Worm (Caenorhabditis elegans): ENCODE results near the gene C16A3.6.

C16A3.6 gene

DNA sequence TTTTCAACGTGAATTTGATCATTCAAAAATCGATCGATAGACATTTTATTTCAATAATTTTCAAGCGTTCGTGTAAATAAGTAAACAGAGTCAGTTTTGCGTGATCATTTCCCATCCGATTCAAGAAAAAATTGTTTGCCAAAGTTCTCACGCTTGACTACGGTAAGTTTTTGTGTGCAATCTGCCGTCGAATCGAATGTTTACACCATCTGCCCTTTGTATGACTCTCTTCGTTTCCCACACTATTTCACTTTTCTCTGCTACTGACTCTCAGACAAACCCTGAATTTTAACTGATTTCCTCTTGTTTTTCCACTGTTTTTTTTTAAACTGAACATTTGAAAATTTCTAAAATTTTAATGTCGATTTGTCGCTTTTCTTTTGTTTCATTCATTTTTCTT is 34.3 kb upstream of the C16A3.6 start (continued):
- TF ChIP-seq Y22D7AL.16 (tag; optimal IDR thresholded peaks at IDR 0.05) (no peak), ceh-48 (tag; optimal IDR thresholded peaks at IDR 0.05) (peak; percentile 16), ztf-16 (tag; optimal IDR thresholded peaks at IDR 0.05) (no peak), tbx-2 (tag; optimal IDR thresholded peaks at IDR 0.05) (peak; percentile 74), pros-1 (tag; optimal IDR thresholded peaks at IDR 0.05) (peak; percentile 13), sox-2 (GFP tag; IDR thresholded peaks at IDR 0.05) (no peak), gmeb-2 (tag; optimal IDR thresholded peaks at IDR 0.05) (no peak), ahr-1 (tag; optimal IDR thresholded peaks at IDR 0.05) (no peak), dmd-4 (tag; optimal IDR thresholded peaks at IDR 0.05; ENCODE audit: borderline replicate concordance) (no peak), tbx-7 (tag; optimal IDR thresholded peaks at IDR 0.05) (no peak), mec-3 (tag; optimal IDR thresholded peaks at IDR 0.05; ENCODE audit: borderline replicate concordance) (no peak), pha-4 (tag; optimal IDR thresholded peaks at IDR 0.05) (no peak), T23F11.4 (GFP tag; optimal IDR thresholded peaks at IDR 0.05) (no peak), unc-55 (GFP tag; optimal IDR thresholded peaks at IDR 0.05) (peak; percentile 57), C08G9.2 (tag; optimal IDR thresholded peaks at IDR 0.05) (peak; percentile 29)

ce11 chrIII:6345968-6346498 is 33.0 kb upstream of the C16A3.6 start, which contains the start of the genes trmt-10C.2 and C56G2.22:
TSS of gene trmt-10C.2 (plus strand) at chrIII:6346281.
TSS of gene C56G2.22 (plus strand) at chrIII:6346448.
- TF ChIP-seq C08G9.2 (tag; optimal IDR thresholded peaks at IDR 0.05), result no peak
- TF ChIP-seq elt-2 (tag; optimal IDR thresholded peaks at IDR 0.05), result peak; percentile 6
- TF ChIP-seq ref-2 (tag; optimal IDR thresholded peaks at IDR 0.05), result no peak

DNA sequence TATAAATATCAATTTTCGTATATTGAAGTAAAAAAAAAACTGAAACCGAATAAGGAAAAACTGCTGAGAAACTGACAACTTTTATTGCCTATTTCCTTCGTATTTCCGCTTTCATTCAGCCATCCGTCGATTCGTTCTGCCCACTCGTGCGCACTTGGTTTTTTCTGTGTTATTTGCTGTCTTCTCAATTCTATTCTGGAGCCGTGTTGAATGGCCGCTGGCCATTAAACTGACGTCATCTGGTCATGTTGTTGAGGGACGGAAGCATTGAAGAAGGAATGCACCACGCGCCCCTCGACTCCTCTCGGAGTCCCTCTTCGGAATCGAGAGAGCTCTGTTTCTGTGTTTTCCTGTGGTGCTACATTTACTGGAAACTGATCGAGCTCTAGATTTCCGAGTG is 30.4 kb upstream of the C16A3.6 start:
- TF ChIP-seq zip-5 (tag; optimal IDR thresholded peaks at IDR 0.05), result no peak
- TF ChIP-seq ceh-2 (tag; optimal IDR thresholded peaks at IDR 0.05), result no peak
- no peak for TF ChIP-seq F13H6.1 (tag; optimal IDR thresholded peaks at IDR 0.05)
- TF ChIP-seq unc-42 (tag; optimal IDR thresholded peaks at IDR 0.05), result no peak
- no peak for TF ChIP-seq C38D4.7 (GFP tag; optimal IDR thresholded peaks at IDR 0.05)
- no peak for TF ChIP-seq ceh-34 (tag; optimal IDR thresholded peaks at IDR 0.05)
- no peak for TF ChIP-seq hlh-8 (tag; optimal IDR thresholded peaks at IDR 0.05)
- no peak for TF ChIP-seq K02D7.2 (tag; optimal IDR thresholded peaks at IDR 0.05)
- no peak for TF ChIP-seq ceh-6 (GFP tag; optimal IDR thresholded peaks at IDR 0.05)

DNA sequence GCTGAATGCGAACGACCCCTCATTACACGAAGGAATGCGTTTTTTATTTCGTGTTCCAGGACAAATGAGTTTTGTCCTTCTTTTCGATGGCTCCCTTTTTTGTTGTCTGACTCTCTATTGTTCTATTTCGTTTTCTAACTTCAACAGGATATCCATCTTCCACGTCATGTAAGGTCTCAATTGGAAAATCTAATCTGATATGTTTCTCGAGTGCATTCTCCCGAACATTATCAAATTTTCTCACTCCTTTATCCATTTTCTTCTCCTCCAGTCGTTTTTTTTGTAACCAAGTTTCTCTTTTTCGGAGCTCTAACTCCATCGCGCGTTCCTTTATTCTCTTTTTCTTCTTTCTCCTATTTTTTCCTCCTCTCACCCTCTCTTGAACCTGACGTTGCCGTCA is 28.6 kb upstream of the C16A3.6 start:
- TF ChIP-seq unc-86 (tag; optimal IDR thresholded peaks at IDR 0.05) (no peak), pqm-1 (tag; optimal IDR thresholded peaks at IDR 0.05) (no peak), C08G9.2 (tag; optimal IDR thresholded peaks at IDR 0.05) (no peak), ceh-45 (GFP tag; IDR thresholded peaks at IDR 0.05) (no peak), elt-4 (tag; optimal IDR thresholded peaks at IDR 0.05) (no peak), unc-42 (tag; optimal IDR thresholded peaks at IDR 0.05) (peak; percentile 58)

- TF ChIP-seq F13H6.1 (tag; optimal IDR thresholded peaks at IDR 0.05), result no peak
These were observed 27.6 kb upstream of the C16A3.6 start for ce11 chrIII:6351438-6351837.

ce11 chrIII:6352459-6352858 is 26.6 kb upstream of the C16A3.6 start:
- no peak for TF ChIP-seq rnt-1 (tag; optimal IDR thresholded peaks at IDR 0.05)
- TF ChIP-seq unc-42 (tag; optimal IDR thresholded peaks at IDR 0.05), result peak; percentile 67

DNA sequence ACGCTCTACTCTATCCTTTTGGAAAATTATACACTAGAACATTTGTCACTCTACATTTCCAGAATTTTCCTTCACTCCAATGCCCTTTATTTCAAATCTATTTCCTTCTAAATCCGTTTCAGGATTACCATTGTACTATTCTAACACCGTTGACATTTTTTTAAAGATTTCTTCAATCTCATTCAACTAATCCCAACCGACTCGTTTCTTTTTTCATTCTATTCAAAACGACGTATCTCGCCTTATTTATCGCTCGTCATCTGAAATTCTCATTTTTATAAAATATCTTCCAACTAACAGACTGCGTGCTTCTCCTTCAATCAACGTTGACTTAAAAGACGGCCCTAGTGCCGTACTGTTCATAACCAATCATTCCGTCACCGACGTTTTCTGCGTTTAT is 25.9 kb upstream of the C16A3.6 start, which contains the start of gene akap-1:
Gene akap-1, plus strand, starts transcription at position 301 of the 400 bp plus-strand sequence.
- no peak for TF ChIP-seq lin-11 (tag; optimal IDR thresholded peaks at IDR 0.05)
- no peak for TF ChIP-seq sox-4 (tag; optimal IDR thresholded peaks at IDR 0.05)
- no peak for TF ChIP-seq npax-4 (tag; optimal IDR thresholded peaks at IDR 0.05)
- TF ChIP-seq unc-42 (tag; optimal IDR thresholded peaks at IDR 0.05), result no peak
- no peak for TF ChIP-seq nhr-232 (tag; optimal IDR thresholded peaks at IDR 0.05)
- TF ChIP-seq che-1 (tag; optimal IDR thresholded peaks at IDR 0.05), result no peak
- no peak for TF ChIP-seq sdc-2 (tag; optimal IDR thresholded peaks at IDR 0.05)
- TF ChIP-seq ceh-24 (tag; optimal IDR thresholded peaks at IDR 0.05), result no peak
- no peak for TF ChIP-seq ref-2 (tag; optimal IDR thresholded peaks at IDR 0.05)
- TF ChIP-seq unc-3 (GFP tag; conservative IDR thresholded peaks at IDR 0.05), result no peak
- TF ChIP-seq unc-3 (tag; optimal IDR thresholded peaks at IDR 0.05), result no peak
- no peak for TF ChIP-seq fkh-10 (GFP tag; optimal IDR thresholded peaks at IDR 0.05)
- TF ChIP-seq pag-3 (tag; optimal IDR thresholded peaks at IDR 0.05; ENCODE audit: borderline replicate concordance), result no peak
- TF ChIP-seq elt-4 (tag; optimal IDR thresholded peaks at IDR 0.05), result no peak
- TF ChIP-seq eyg-1 (tag; optimal IDR thresholded peaks at IDR 0.05), result no peak
